Worm (Caenorhabditis elegans) whole organism, L4 larva: Measurements from ENCODE around the gene ztf-8.

Experiments used
- F37D6.2 ChIP-seq: sonication (generic microtip); optimal IDR thresholded peaks from 2 replicates; lab custom pipeline; 2016; ENCODE audit warnings: mild to moderate bottlenecking, missing genetic modification characterization, missing compliant biosample characterization
- F49E8.2 ChIP-seq: sonication (generic microtip); optimal IDR thresholded peaks from 2 replicates; lab custom pipeline; 2016; ENCODE audit warnings: missing compliant biosample characterization, mild to moderate bottlenecking, missing genetic modification characterization, borderline replicate concordance
- R02D3.7 ChIP-seq: fragments of 150-350 bp; sonication (generic microtip); optimal IDR thresholded peaks from 3 replicates; lab custom pipeline; 2014; ENCODE audit warnings: missing biosample characterization, missing genetic modification characterization
- T20F7.1 ChIP-seq: fragments of 200-800 bp; sonication (Bioruptor generic); optimal IDR thresholded peaks from 2 replicates; lab custom pipeline; 2018; ENCODE audit warnings: mild to moderate bottlenecking, missing genetic modification characterization, missing compliant biosample characterization
- T26A8.4 ChIP-seq: fragments of 200-800 bp; sonication (Bioruptor generic); IDR thresholded peaks from 2 replicates; pipeline ENCODE4 v1.3.6; 2022; ENCODE audit warnings: missing genetic modification characterization, missing compliant biosample characterization
- Y48G9A.11 ChIP-seq: fragments of 200-800 bp; sonication (Bioruptor generic); IDR thresholded peaks from 2 replicates; pipeline ENCODE4 v1.3.6; 2022; ENCODE audit warnings: missing genetic modification reagents, missing genetic modification characterization, missing compliant biosample characterization
- Y5F2A.4 ChIP-seq: fragments of 200-800 bp; sonication (Bioruptor generic); optimal IDR thresholded peaks from 2 replicates; lab custom pipeline; 2018; ENCODE audit warnings: mild to moderate bottlenecking, missing genetic modification characterization, missing compliant biosample characterization
- Y75B8A.6 ChIP-seq: fragments of 200-800 bp; sonication (Bioruptor generic); IDR thresholded peaks from 2 replicates; pipeline ENCODE4 v1.3.6; 2022; ENCODE audit warnings: missing genetic modification reagents, missing genetic modification characterization, missing compliant biosample characterization
- ZK546.5 ChIP-seq, 2 experiments: sonication (generic microtip); optimal IDR thresholded peaks; 2 replicates each; lab custom pipeline; 2017; ENCODE audit warnings: missing biosample characterization in 2 of 2, missing genetic modification characterization in 2 of 2
- aha-1 ChIP-seq: fragments of 150-350 bp; peaks from one replicate; lab custom pipeline; 2014; ENCODE audit warnings: missing biosample characterization, missing genetic modification characterization
- ama-1 ChIP-seq: fragments of 150-350 bp; optimal IDR thresholded peaks from 2 replicates; lab custom pipeline; 2014; ENCODE audit warnings: inconsistent platforms, mixed read lengths
- ceh-20 ChIP-seq: fragments of 200-800 bp; sonication (Bioruptor generic); IDR thresholded peaks from 2 replicates; pipeline ENCODE4 v1.3.6; 2022; ENCODE audit warnings: missing genetic modification reagents, missing genetic modification characterization, missing compliant biosample characterization
- daf-12 ChIP-seq: fragments of 150-350 bp; optimal IDR thresholded peaks from 2 replicates; lab custom pipeline; 2014; ENCODE audit warnings: missing biosample characterization, missing genetic modification reagents, missing genetic modification characterization
- daf-16 ChIP-seq, 3 experiments: sonication (generic microtip); optimal IDR thresholded peaks; 2 replicates each; lab custom pipeline; 2016 to 2017; ENCODE audit warnings: missing genetic modification characterization in 3 of 3, missing genetic modification reagents in 3 of 3, mild to moderate bottlenecking in 2 of 3, missing compliant biosample characterization in 2 of 3, missing biosample characterization in 1 of 3, moderate library complexity in 1 of 3
- daf-19 ChIP-seq: fragments of 200-800 bp; sonication (Bioruptor generic); conservative IDR thresholded peaks from 2 replicates; pipeline ENCODE4 v1.3.6; 2022; ENCODE audit warnings: missing genetic modification characterization, missing compliant biosample characterization
- dmd-6 ChIP-seq: fragments of 200-800 bp; sonication (Bioruptor generic); IDR thresholded peaks from 2 replicates; pipeline ENCODE4 v1.3.6; 2022; ENCODE audit warnings: missing genetic modification reagents, missing genetic modification characterization, missing compliant biosample characterization
- dve-1 ChIP-seq: sonication (generic microtip); optimal IDR thresholded peaks from 2 replicates; lab custom pipeline; 2017; ENCODE audit warnings: antibody characterized with exemption, mild to moderate bottlenecking, missing genetic modification characterization, missing compliant biosample characterization; ENCODE audit not compliant: insufficient read depth
- fos-1 ChIP-seq: fragments of 150-350 bp; optimal IDR thresholded peaks from 2 replicates; lab custom pipeline; 2014; ENCODE audit warnings: missing biosample characterization, missing genetic modification characterization
- gei-8 ChIP-seq: fragments of 200-800 bp; sonication (Bioruptor generic); optimal IDR thresholded peaks from 2 replicates; lab custom pipeline; 2018; ENCODE audit warnings: mild to moderate bottlenecking, missing genetic modification characterization, missing compliant biosample characterization
- hif-1 ChIP-seq, 2 experiments: sonication (generic microtip); optimal IDR thresholded peaks; 2 replicates each; lab custom pipeline; 2016 to 2017; ENCODE audit warnings: missing compliant biosample characterization in 2 of 2, missing genetic modification characterization in 2 of 2, missing genetic modification reagents in 2 of 2, missing genotype in 2 of 2, mild to moderate bottlenecking in 1 of 2
- hmg-1.1 ChIP-seq: fragments of 200-800 bp; sonication (Bioruptor generic); IDR thresholded peaks from 2 replicates; pipeline ENCODE4 v1.3.6; 2022; ENCODE audit warnings: missing genetic modification reagents, missing genetic modification characterization, missing compliant biosample characterization
- lin-1 ChIP-seq: fragments of 200-800 bp; sonication (Bioruptor generic); IDR thresholded peaks from 2 replicates; pipeline ENCODE4 v1.3.6; 2022; ENCODE audit warnings: missing genetic modification reagents, missing genetic modification characterization, missing compliant biosample characterization
- lin-13 ChIP-seq: fragments of 150-350 bp; optimal IDR thresholded peaks from 2 replicates; lab custom pipeline; 2014; ENCODE audit warnings: missing biosample characterization, missing genetic modification reagents, missing genetic modification characterization
- lin-38 ChIP-seq: fragments of 200-800 bp; sonication (Bioruptor generic); IDR thresholded peaks from 2 replicates; pipeline ENCODE4 v1.3.6; 2022; ENCODE audit warnings: missing genetic modification reagents, missing genetic modification characterization, missing compliant biosample characterization
- lir-3 ChIP-seq: sonication (generic microtip); optimal IDR thresholded peaks from 2 replicates; lab custom pipeline; 2016; ENCODE audit warnings: mild to moderate bottlenecking, missing genetic modification characterization, missing compliant biosample characterization
- lsy-2 ChIP-seq, 2 experiments: fragments of 150-350 bp in 1 of 2; sonication (generic microtip) in 1 of 2; optimal IDR thresholded peaks; 2 replicates each; lab custom pipeline; 2014 to 2017; ENCODE audit warnings: missing biosample characterization in 2 of 2, missing genetic modification characterization in 2 of 2
- mes-2 ChIP-seq: sonication (generic microtip); optimal IDR thresholded peaks from 2 replicates; lab custom pipeline; 2016; ENCODE audit warnings: missing genotype, mild to moderate bottlenecking, missing genetic modification characterization, missing compliant biosample characterization; ENCODE audit not compliant: poor library complexity, severe bottlenecking
- mxl-2 ChIP-seq: fragments of 200-800 bp; sonication (Bioruptor generic); conservative IDR thresholded peaks from 2 replicates; pipeline ENCODE4 v1.3.6; 2022; ENCODE audit warnings: missing genetic modification reagents, missing genetic modification characterization, missing compliant biosample characterization
- mxl-3 ChIP-seq: fragments of 200-800 bp; sonication (Bioruptor generic); optimal IDR thresholded peaks from 2 replicates; lab custom pipeline; 2018; ENCODE audit warnings: mild to moderate bottlenecking, missing genetic modification characterization, missing compliant biosample characterization
- pha-4 ChIP-seq, 2 experiments: fragments of 150-350 bp in 1 of 2; fragments of 200-800 bp in 1 of 2; sonication (Bioruptor generic) in 1 of 2; IDR thresholded peaks in 1 of 2; optimal IDR thresholded peaks in 1 of 2; 2 replicates each; pipeline versions ENCODE4 v1.3.6 to Lab custom; 2014 to 2022; ENCODE audit warnings: missing genetic modification characterization in 2 of 2, missing genetic modification reagents in 2 of 2, missing biosample characterization in 1 of 2, missing compliant biosample characterization in 1 of 2
- rbr-2 ChIP-seq: sonication (generic microtip); optimal IDR thresholded peaks from 2 replicates; lab custom pipeline; 2016; ENCODE audit warnings: missing genotype, missing genetic modification characterization, missing compliant biosample characterization
- skn-1 ChIP-seq: fragments of 150-350 bp; optimal IDR thresholded peaks from 2 replicates; lab custom pipeline; 2014; ENCODE audit warnings: missing biosample characterization, missing genetic modification characterization
- spr-3 ChIP-seq: fragments of 200-800 bp; sonication (Bioruptor generic); optimal IDR thresholded peaks from 2 replicates; lab custom pipeline; 2018; ENCODE audit warnings: mild to moderate bottlenecking, missing genetic modification characterization, missing compliant biosample characterization
- tra-1 ChIP-seq: fragments of 200-800 bp; sonication (Bioruptor generic); IDR thresholded peaks from 2 replicates; pipeline ENCODE4 v1.3.6; 2022; ENCODE audit warnings: missing genetic modification reagents, missing genetic modification characterization, missing compliant biosample characterization
- unc-62 ChIP-seq, 3 experiments: fragments of 150-350 bp in 1 of 3; sonication (generic microtip); optimal IDR thresholded peaks in 2 of 3; peaks in 1 of 3; 1 replicate in 1 of 3; 2 replicates in 2 of 3; lab custom pipeline; 2014 to 2017; ENCODE audit warnings: missing biosample characterization in 3 of 3, missing genetic modification characterization in 3 of 3, missing genetic modification reagents in 3 of 3, missing genotype in 1 of 3
- ztf-7 ChIP-seq: fragments of 150-350 bp; optimal IDR thresholded peaks from 2 replicates; lab custom pipeline; 2014; ENCODE audit warnings: missing biosample characterization, missing genetic modification characterization

Gene ztf-8

ce11 chrIII:5273396-5273857, at the start of gene ztf-8:
ztf-8 (minus strand) TSS chrIII:5273471.
- TF ChIP-seq ama-1 (lab: Kevin White, UChicago), result peak; percentile 9
- TF ChIP-seq F37D6.2 (tag; lab: Kevin White, UChicago), result no peak
- 0 out of 2 replicates have a peak, but pooled peaks have one; percentile 21 for TF ChIP-seq hmg-1.1 (GFP tag; lab: Robert Waterston, UW)
- TF ChIP-seq ZK546.5 (tag; optimal IDR thresholded peaks at IDR 0.05; lab: Kevin White, UChicago), result no peak
- TF ChIP-seq rbr-2 (tag; lab: Kevin White, UChicago), result no peak
- TF ChIP-seq T26A8.4 (GFP tag; lab: Robert Waterston, UW), result peak; percentile 62; the same call in 1 of the 2 replicates
- TF ChIP-seq pha-4 (GFP tag; IDR thresholded peaks at IDR 0.05; lab: Robert Waterston, UW), result peak; percentile 43; the same call in 1 of the 2 replicates
- TF ChIP-seq pha-4 (tag; optimal IDR thresholded peaks at IDR 0.05; lab: Kevin White, UChicago), result no peak
- peak in 1 of 2 experiments; percentile 49 for TF ChIP-seq lsy-2 (tag; optimal IDR thresholded peaks at IDR 0.05; lab: Kevin White, UChicago)
- TF ChIP-seq R02D3.7 (tag; lab: Kevin White, UChicago), result no peak
- TF ChIP-seq daf-16 (GFP tag; optimal IDR thresholded peaks at IDR 0.05; lab: Kevin White, UChicago), result no peak
- peak; percentile 0 for TF ChIP-seq daf-16 (tag; optimal IDR thresholded peaks at IDR 0.05; lab: Kevin White, UChicago)
- TF ChIP-seq lin-38, result peak; percentile 54
- peak; percentile 10 for TF ChIP-seq spr-3 (GFP tag; lab: Kevin White, UChicago)
- no peak for TF ChIP-seq tra-1 (GFP tag; lab: Robert Waterston, UW)
- no peak for TF ChIP-seq fos-1 (tag; lab: Kevin White, UChicago)
- TF ChIP-seq aha-1 (tag; lab: Kevin White, UChicago), result peak; percentile 19
- TF ChIP-seq T20F7.1, result peak; percentile 3
- peak; percentile 11 for TF ChIP-seq dve-1 (tag; lab: Kevin White, UChicago)
- TF ChIP-seq dmd-6 (GFP tag; lab: Robert Waterston, UW), result 0 out of 2 replicates have a peak, but pooled peaks have one; percentile 6
- no peak for TF ChIP-seq ztf-7 (tag; lab: Kevin White, UChicago)
- TF ChIP-seq Y48G9A.11 (GFP tag; lab: Robert Waterston, UW), result peak; percentile 65; the same call in 1 of the 2 replicates
- peak; percentile 54; the same call in 1 of the 2 replicates for TF ChIP-seq Y75B8A.6 (GFP tag; lab: Robert Waterston, UW)
- 0 out of 2 replicates have a peak, but pooled peaks have one; percentile 36 for TF ChIP-seq lin-1
- TF ChIP-seq F49E8.2, result peak; percentile 81

ce11 chrIII:5321661-5322060, 48.4 kb upstream of the ztf-8 start, which contains the start of gene F52C9.3:
F52C9.3 (plus strand) TSS chrIII:5321885.
- no peak for TF ChIP-seq daf-19 (GFP tag; lab: Robert Waterston, UW)
- TF ChIP-seq mxl-2, result no peak
- no peak for TF ChIP-seq Y5F2A.4 (GFP tag; lab: Kevin White, UChicago)
- TF ChIP-seq ama-1 (lab: Kevin White, UChicago), result peak; percentile 82
- no peak for TF ChIP-seq daf-16 (GFP tag; optimal IDR thresholded peaks at IDR 0.05; lab: Kevin White, UChicago)
- peak; percentile 23 for TF ChIP-seq daf-16 (tag; optimal IDR thresholded peaks at IDR 0.05; lab: Kevin White, UChicago)
- 0 out of 2 replicates have a peak, but pooled peaks have one; percentile 39 for TF ChIP-seq T26A8.4 (GFP tag; lab: Robert Waterston, UW)
- peak in 1 of 2 experiments; percentile 42 for TF ChIP-seq unc-62 (GFP tag; optimal IDR thresholded peaks at IDR 0.05 in 1 of 2; lab: Kevin White, UChicago)
- no peak for TF ChIP-seq unc-62 (tag; optimal IDR thresholded peaks at IDR 0.05; lab: Kevin White, UChicago)
- no peak for TF ChIP-seq F37D6.2 (tag; lab: Kevin White, UChicago)
- no peak for TF ChIP-seq ceh-20 (GFP tag; lab: Robert Waterston, UW)
- TF ChIP-seq aha-1 (tag; lab: Kevin White, UChicago), result peak; percentile 80
- TF ChIP-seq gei-8 (GFP tag; lab: Kevin White, UChicago), result no peak
- TF ChIP-seq mxl-3, result no peak
- no peak for TF ChIP-seq skn-1
- TF ChIP-seq lir-3, result no peak
- TF ChIP-seq lin-13 (GFP tag; lab: Kevin White, UChicago), result no peak
- no peak for TF ChIP-seq daf-12 (tag; lab: Kevin White, UChicago)
- no peak for TF ChIP-seq hif-1 (tag; optimal IDR thresholded peaks at IDR 0.05; lab: Kevin White, UChicago)
- TF ChIP-seq mes-2 (tag; lab: Kevin White, UChicago), result peak; percentile 1
